Fruit fly (Drosophila melanogaster) Kc167 (cell line): ENCODE measurements around the gene CG15482.

Experiments used
- h ChIP-seq: fragments of >200 bp; optimal IDR thresholded peaks from 3 replicates; lab custom pipeline; 2018; ENCODE audit warnings: missing external identifiers
- insv ChIP-seq: fragments of >200 bp; optimal IDR thresholded peaks from 3 replicates; lab custom pipeline; 2018; ENCODE audit warnings: missing external identifiers
- psq ChIP-seq: fragments of >200 bp; optimal IDR thresholded peaks from 2 replicates; lab custom pipeline; 2017; ENCODE audit warnings: missing external identifiers

- TF ChIP-seq psq (lab: Kevin White, UChicago) (no peak), h (lab: Kevin White, UChicago) (no peak), insv (lab: Kevin White, UChicago) (peak; percentile 53)
These were observed 32.5 kb downstream of the CG15482 start, which contains the start of gene Alg7 for dm6 chr2L:13179095-13179494.
